Fruit fly (Drosophila melanogaster): Measurements from ENCODE around the gene CG7488.
A peak's percentile ranks its signal among the peaks of the same experiment; 100 is the strongest.

The CG7488 gene

dm6 chr3R:13010905-13011620 lies 15.6 kb downstream of the CG7488 start, which contains the start of gene CG8031 (continued):
- peak; percentile 97 for TF ChIP-seq MESR4 (GFP tag; optimal IDR thresholded peaks at IDR 0.05)

- no peak for TF ChIP-seq Awh (GFP tag; IDR thresholded peaks at IDR 0.05)
- TF ChIP-seq MESR4 (GFP tag; optimal IDR thresholded peaks at IDR 0.05), result peak; percentile 58
- TF ChIP-seq Dfd (GFP tag; optimal IDR thresholded peaks at IDR 0.05), result no peak
- TF ChIP-seq wor (GFP tag; IDR thresholded peaks at IDR 0.05), result no peak
- no peak for TF ChIP-seq MBD-R2 (GFP tag; IDR thresholded peaks at IDR 0.05)
- no peak for TF ChIP-seq CG7963 (GFP tag; IDR thresholded peaks at IDR 0.05; ENCODE audit: partially characterized antibody)
- no peak for TF ChIP-seq D19A (tag; optimal IDR thresholded peaks at IDR 0.05)
- TF ChIP-seq zf30C (GFP tag; optimal IDR thresholded peaks at IDR 0.05), result peak; percentile 24
- TF ChIP-seq Elba2 (GFP tag; optimal IDR thresholded peaks at IDR 0.05), result peak; percentile 4
- peak; percentile 47 for TF ChIP-seq HLHmδ (GFP tag; optimal IDR thresholded peaks at IDR 0.05)
- TF ChIP-seq Adf1 (GFP tag; IDR thresholded peaks at IDR 0.05), result peak; percentile 23; the same call in 1 of the 2 replicates
- TF ChIP-seq nerfin-1 (tag; optimal IDR thresholded peaks at IDR 0.05), result peak; percentile 62
- TF ChIP-seq CG4404 (GFP tag; IDR thresholded peaks at IDR 0.05), result no peak
- peak; percentile 60; the same call in 1 of the 3 replicates for TF ChIP-seq CG34422 (GFP tag; IDR thresholded peaks at IDR 0.05)
- 0 out of 2 replicates have a peak, but pooled peaks have one; percentile 33 for TF ChIP-seq NFAT (GFP tag; IDR thresholded peaks at IDR 0.05)
- peak; percentile 55 for TF ChIP-seq CG12659 (GFP tag; optimal IDR thresholded peaks at IDR 0.05)
- TF ChIP-seq aop (GFP tag; IDR thresholded peaks at IDR 0.05), result no peak
- TF ChIP-seq CG12104 (GFP tag; optimal IDR thresholded peaks at IDR 0.05), result no peak
- TF ChIP-seq tna (GFP tag; IDR thresholded peaks at IDR 0.05; ENCODE audit: partially characterized antibody), result no peak
- TF ChIP-seq CG8924 (tag; optimal IDR thresholded peaks at IDR 0.05), result no peak
- 0 out of 2 replicates have a peak, but pooled peaks have one; percentile 9 for TF ChIP-seq bowl (GFP tag; IDR thresholded peaks at IDR 0.05)
- peak; percentile 80 for TF ChIP-seq Med (GFP tag)
- 0 out of 2 replicates have a peak, but pooled peaks have one; percentile 7 for TF ChIP-seq chm (GFP tag; IDR thresholded peaks at IDR 0.05)
- TF ChIP-seq Atf3 (GFP tag; optimal IDR thresholded peaks at IDR 0.05), result no peak
- TF ChIP-seq CG6654 (GFP tag; optimal IDR thresholded peaks at IDR 0.05), result no peak
- TF ChIP-seq ci (GFP tag; IDR thresholded peaks at IDR 0.05), result no peak
- TF ChIP-seq sqz (GFP tag; optimal IDR thresholded peaks at IDR 0.05), result no peak
- TF ChIP-seq sisA (GFP tag; IDR thresholded peaks at IDR 0.05), result no peak
- TF ChIP-seq nom (GFP tag; optimal IDR thresholded peaks at IDR 0.05), result peak; percentile 63
- TF ChIP-seq Sry-β (GFP tag; optimal IDR thresholded peaks at IDR 0.05), result no peak
- TF ChIP-seq CG4707 (GFP tag; optimal IDR thresholded peaks at IDR 0.05), result no peak
- no peak for TF ChIP-seq gcm (GFP tag; optimal IDR thresholded peaks at IDR 0.05)
- no peak for TF ChIP-seq disco-r (GFP tag; optimal IDR thresholded peaks at IDR 0.05)
- no peak for TF ChIP-seq CG11723 (GFP tag; optimal IDR thresholded peaks at IDR 0.05)
- TF ChIP-seq sd (tag; optimal IDR thresholded peaks at IDR 0.05), result peak; percentile 88
- TF ChIP-seq tap (tag; optimal IDR thresholded peaks at IDR 0.05), result no peak
- no peak for TF ChIP-seq Poxn (GFP tag; IDR thresholded peaks at IDR 0.05)
- TF ChIP-seq hkb (optimal IDR thresholded peaks at IDR 0.05), result no peak
- no peak for TF ChIP-seq hkb (GFP tag; IDR thresholded peaks at IDR 0.05)
- no peak for TF ChIP-seq ac (GFP tag; optimal IDR thresholded peaks at IDR 0.05)
- TF ChIP-seq CG2202 (tag; optimal IDR thresholded peaks at IDR 0.05), result no peak
- no peak for TF ChIP-seq CG1233 (GFP tag; optimal IDR thresholded peaks at IDR 0.05)
- no peak for TF ChIP-seq run (tag; optimal IDR thresholded peaks at IDR 0.05)
- TF ChIP-seq Bdp1 (GFP tag; optimal IDR thresholded peaks at IDR 0.05), result no peak
- no peak for TF ChIP-seq scrt (GFP tag; optimal IDR thresholded peaks at IDR 0.05)
- peak; percentile 14 for TF ChIP-seq CG14710 (tag; optimal IDR thresholded peaks at IDR 0.05)
- no peak for TF ChIP-seq ase (GFP tag; IDR thresholded peaks at IDR 0.05)
- TF ChIP-seq CG31441 (GFP tag; IDR thresholded peaks at IDR 0.05), result no peak
These were observed 16.2 kb downstream of the CG7488 start, which contains the start of gene CtBP for dm6 chr3R:13011621-13011963. Gene CtBP (plus strand): TSS chr3R:13011649.

Measured in whole organism, embryonic.